Fruit fly (Drosophila melanogaster): Measurements from ENCODE around the gene CG13310.

The CG13310 gene

dm6 chr3L:8827133-8827867, 27.0 kb upstream of the CG13310 start, which contains the start of gene dally (continued):
- TF ChIP-seq CG42726 (GFP tag; IDR thresholded peaks at IDR 0.05; ENCODE audit: partially characterized antibody) (peak; percentile 85), CG13894 (tag; optimal IDR thresholded peaks at IDR 0.05) (peak; percentile 64), CG12942 (GFP tag; optimal IDR thresholded peaks at IDR 0.05) (no peak), CG8478 (optimal IDR thresholded peaks at IDR 0.05) (no peak), CG15011 (GFP tag; optimal IDR thresholded peaks at IDR 0.05) (no peak), MTF-1 (GFP tag; optimal IDR thresholded peaks at IDR 0.05; ENCODE audit: borderline replicate concordance) (peak; percentile 72), Hmr (GFP tag; optimal IDR thresholded peaks at IDR 0.05) (peak; percentile 50), lmd (GFP tag; IDR thresholded peaks at IDR 0.05) (no peak), Drgx (GFP tag; IDR thresholded peaks at IDR 0.05) (peak; percentile 63), CG14710 (tag; optimal IDR thresholded peaks at IDR 0.05) (no peak), CG6683 (GFP tag; optimal IDR thresholded peaks at IDR 0.05) (no peak), Usf (GFP tag; optimal IDR thresholded peaks at IDR 0.05) (no peak), Atf6 (GFP tag; IDR thresholded peaks at IDR 0.05) (0 out of 2 replicates have a peak, but pooled peaks have one; percentile 32), CG5180 (GFP tag; optimal IDR thresholded peaks at IDR 0.05) (peak; percentile 69), PHDP (tag; optimal IDR thresholded peaks at IDR 0.05) (peak; percentile 20), tio (GFP tag; optimal IDR thresholded peaks at IDR 0.05) (no peak), MBD-R2 (GFP tag; IDR thresholded peaks at IDR 0.05) (no peak), insv (GFP tag; optimal IDR thresholded peaks at IDR 0.05) (no peak), pum (GFP tag; optimal IDR thresholded peaks at IDR 0.05) (no peak), lab (GFP tag; optimal IDR thresholded peaks at IDR 0.05) (peak; percentile 46), Dbx (GFP tag; IDR thresholded peaks at IDR 0.05) (0 out of 3 replicates have a peak, but pooled peaks have one; percentile 22), CG13287 (GFP tag; IDR thresholded peaks at IDR 0.05; ENCODE audit: partially characterized antibody) (peak; percentile 70), dimm (GFP tag; IDR thresholded peaks at IDR 0.05) (no peak), GATAe (GFP tag; conservative IDR thresholded peaks at IDR 0.05) (no peak), jing (GFP tag; optimal IDR thresholded peaks at IDR 0.05) (peak; percentile 42), gfzf (GFP tag; optimal IDR thresholded peaks at IDR 0.05) (no peak), seq (GFP tag; IDR thresholded peaks at IDR 0.05) (peak; percentile 48; the same call in 1 of the 2 replicates), crp (GFP tag; optimal IDR thresholded peaks at IDR 0.05) (no peak), C15 (GFP tag; IDR thresholded peaks at IDR 0.05) (no peak), vvl (GFP tag; IDR thresholded peaks at IDR 0.05) (peak; percentile 64), Fer2 (tag; optimal IDR thresholded peaks at IDR 0.05) (no peak), Sry-β (GFP tag; optimal IDR thresholded peaks at IDR 0.05) (no peak), CG6791 (GFP tag; IDR thresholded peaks at IDR 0.05; ENCODE audit: partially characterized antibody) (no peak; the same call in 1 of the 3 replicates), org-1 (GFP tag; optimal IDR thresholded peaks at IDR 0.05) (no peak), nau (GFP tag; optimal IDR thresholded peaks at IDR 0.05) (peak; percentile 30), NC2β (GFP tag; optimal IDR thresholded peaks at IDR 0.05) (no peak), CG31365 (tag; optimal IDR thresholded peaks at IDR 0.05) (no peak), tgo (GFP tag; IDR thresholded peaks at IDR 0.05) (no peak; the same call in 2 of the 3 replicates), ken (GFP tag; IDR thresholded peaks at IDR 0.05) (no peak), Chrac-16 (GFP tag; optimal IDR thresholded peaks at IDR 0.05) (no peak), aop (GFP tag; IDR thresholded peaks at IDR 0.05) (no peak), so (GFP tag; IDR thresholded peaks at IDR 0.05) (peak; percentile 65; the same call in 2 of the 3 replicates), da (GFP tag; optimal IDR thresholded peaks at IDR 0.05) (no peak), Hr51 (GFP tag; optimal IDR thresholded peaks at IDR 0.05) (peak in 1 of 2 experiments; percentile 7), pfk (GFP tag; optimal IDR thresholded peaks at IDR 0.05) (peak; percentile 36), Stat92E (GFP tag; optimal IDR thresholded peaks at IDR 0.05) (peak in 1 of 3 experiments; percentile 18), nom (GFP tag; optimal IDR thresholded peaks at IDR 0.05) (peak; percentile 78)

Data from whole organism, embryonic.